Worm (Caenorhabditis elegans): ENCODE measurements around the gene nhr-88.

- no peak for TF ChIP-seq tab-1 (GFP tag; IDR thresholded peaks at IDR 0.05)
- no peak for TF ChIP-seq med-1 (GFP tag; optimal IDR thresholded peaks at IDR 0.05; ENCODE audit: insufficient read depth)
- TF ChIP-seq ztf-29 (GFP tag; IDR thresholded peaks at IDR 0.05) = no peak
- no peak for TF ChIP-seq cog-1 (tag; optimal IDR thresholded peaks at IDR 0.05)
- TF ChIP-seq klf-2 (GFP tag; conservative IDR thresholded peaks at IDR 0.05) = no peak
- no peak for TF ChIP-seq flt-1 (GFP tag; IDR thresholded peaks at IDR 0.05)
- TF ChIP-seq T22C8.4 (GFP tag; IDR thresholded peaks at IDR 0.05) = no peak
- no peak for TF ChIP-seq ref-1 (GFP tag; conservative IDR thresholded peaks at IDR 0.05)
These were observed 21.5 kb downstream of the nhr-88 start for ce11 chrII:2997828-2998441.
